Worm (Caenorhabditis elegans): ENCODE measurements around the gene F54C9.9.

Gene F54C9.9

ce11 chrII:8593840-8594625 lies 16.2 kb downstream of the F54C9.9 start, which contains the start of gene aptf-3:
Gene aptf-3 (plus strand): TSS chrII:8594190.
- TF ChIP-seq F33H1.4 (GFP tag; IDR thresholded peaks at IDR 0.05) = peak; percentile 69
- TF ChIP-seq Y53F4B.3 (GFP tag; IDR thresholded peaks at IDR 0.05) = no peak
- TF ChIP-seq lsl-1 (GFP tag; optimal IDR thresholded peaks at IDR 0.05) = peak; percentile 71

- no peak for TF ChIP-seq attf-5 (GFP tag; optimal IDR thresholded peaks at IDR 0.05)
- no peak for TF ChIP-seq Y67H2A.10 (GFP tag; conservative IDR thresholded peaks at IDR 0.05)
- TF ChIP-seq hmg-1.2 (GFP tag; IDR thresholded peaks at IDR 0.05) = no peak
Measured at ce11 chrII:8599214-8599613, 21.4 kb downstream of the F54C9.9 start, which contains the start of gene F28C6.5. Gene F28C6.5 (plus strand): TSS chrII:8599514.

ce11 chrII:8600165-8600564 lies 22.3 kb downstream of the F54C9.9 start, which contains the start of gene pigg-1:
Gene pigg-1 (minus strand): TSS chrII:8600265.
- TF ChIP-seq lag-1 (GFP tag; IDR thresholded peaks at IDR 0.05) = no peak
- TF ChIP-seq K12H6.12 (tag; optimal IDR thresholded peaks at IDR 0.05) = no peak
- no peak for TF ChIP-seq tbx-9 (tag; optimal IDR thresholded peaks at IDR 0.05; ENCODE audit: borderline replicate concordance)
- TF ChIP-seq die-1 (tag; optimal IDR thresholded peaks at IDR 0.05) = no peak
- no peak for TF ChIP-seq ceh-40 (GFP tag; IDR thresholded peaks at IDR 0.05)
- no peak for TF ChIP-seq F22D6.2 (tag; optimal IDR thresholded peaks at IDR 0.05)
- no peak for TF ChIP-seq bed-1 (GFP tag; IDR thresholded peaks at IDR 0.05)
- TF ChIP-seq nfya-1 (tag; optimal IDR thresholded peaks at IDR 0.05; ENCODE audit: borderline replicate concordance, insufficient read depth) = no peak

DNA sequence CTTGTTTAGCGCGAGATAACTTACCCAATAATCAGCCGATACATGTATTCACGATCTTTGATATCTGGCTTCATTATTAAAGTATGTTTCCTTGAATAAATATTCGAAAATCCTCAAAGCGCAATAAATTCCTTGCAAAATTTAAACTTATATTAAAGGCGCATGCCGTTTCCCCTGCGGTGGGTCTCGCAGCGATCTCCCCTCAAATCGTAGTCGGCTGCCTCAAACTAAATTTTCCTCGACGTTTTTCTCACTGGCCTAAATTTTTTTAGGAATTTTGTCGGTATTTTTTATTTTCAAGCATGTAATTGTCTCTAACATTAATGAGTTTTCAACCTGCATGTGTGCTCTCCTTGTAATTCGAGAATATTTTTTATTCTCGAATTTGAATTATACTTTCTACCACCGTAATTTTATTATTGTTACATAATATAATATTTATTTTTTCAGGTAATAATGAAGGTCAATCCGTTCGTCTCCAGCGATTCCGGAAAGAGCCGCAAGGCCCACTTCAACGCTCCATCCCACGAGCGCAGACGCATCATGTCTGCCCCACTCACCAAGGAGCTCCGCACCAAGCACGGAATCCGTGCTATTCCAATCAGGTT lies 24.6 kb downstream of the F54C9.9 start, which contains the start of the genes cpf-1 and rpl-26:
cpf-1 (minus strand) TSS at position 104 of the 608 bp plus-strand sequence.
rpl-26 (plus strand) TSS at position 449 of the 608 bp plus-strand sequence.
- TF ChIP-seq athp-1 (tag; optimal IDR thresholded peaks at IDR 0.05) = no peak
- no peak for TF ChIP-seq ceh-91 (GFP tag; IDR thresholded peaks at IDR 0.05)
- TF ChIP-seq nhr-179 (tag; optimal IDR thresholded peaks at IDR 0.05) = no peak
- TF ChIP-seq ztf-22 (GFP tag; optimal IDR thresholded peaks at IDR 0.05) = no peak
- no peak for TF ChIP-seq F37B4.10 (GFP tag; IDR thresholded peaks at IDR 0.05)
- TF ChIP-seq hrde-1 (tag; optimal IDR thresholded peaks at IDR 0.05; ENCODE audit: borderline replicate concordance) = no peak
- no peak for TF ChIP-seq ceh-79 (tag; optimal IDR thresholded peaks at IDR 0.05)
- TF ChIP-seq lin-40 (tag; optimal IDR thresholded peaks at IDR 0.05) = no peak
- TF ChIP-seq ceh-40 (GFP tag; IDR thresholded peaks at IDR 0.05) = no peak
- TF ChIP-seq ccch-3 (GFP tag; optimal IDR thresholded peaks at IDR 0.05) = no peak
- no peak for TF ChIP-seq sea-2 (GFP tag; IDR thresholded peaks at IDR 0.05)
- TF ChIP-seq nhr-80 (tag; optimal IDR thresholded peaks at IDR 0.05) = no peak
- TF ChIP-seq lir-1 (GFP tag; conservative IDR thresholded peaks at IDR 0.05) = no peak
- no peak for TF ChIP-seq lag-1 (GFP tag; IDR thresholded peaks at IDR 0.05)
- TF ChIP-seq xnd-1 (tag; optimal IDR thresholded peaks at IDR 0.05) = no peak
- TF ChIP-seq ets-4 (GFP tag; optimal IDR thresholded peaks at IDR 0.05) = no peak
- TF ChIP-seq repo-1 (tag; optimal IDR thresholded peaks at IDR 0.05) = no peak
- TF ChIP-seq D2030.7 (GFP tag; IDR thresholded peaks at IDR 0.05) = no peak
- TF ChIP-seq Y53F4B.3 (GFP tag; IDR thresholded peaks at IDR 0.05) = no peak
- TF ChIP-seq ztf-18 (tag; optimal IDR thresholded peaks at IDR 0.05) = no peak
- TF ChIP-seq madf-3 (GFP tag; IDR thresholded peaks at IDR 0.05) = no peak
- TF ChIP-seq dox-1 (GFP tag; IDR thresholded peaks at IDR 0.05) = no peak
- peak; percentile 18 for TF ChIP-seq attf-5 (GFP tag; optimal IDR thresholded peaks at IDR 0.05)
- peak; percentile 28; the same call in 1 of the 2 replicates for TF ChIP-seq hmg-1.2 (GFP tag; IDR thresholded peaks at IDR 0.05)
- no peak for TF ChIP-seq F49E8.2 (tag; optimal IDR thresholded peaks at IDR 0.05; ENCODE audit: insufficient read depth)
- no peak for TF ChIP-seq ztf-28 (GFP tag; IDR thresholded peaks at IDR 0.05)
- peak; percentile 88 for TF ChIP-seq F33H1.4 (GFP tag; IDR thresholded peaks at IDR 0.05)
- no peak for TF ChIP-seq bed-2 (GFP tag; IDR thresholded peaks at IDR 0.05)
- peak; percentile 60 for TF ChIP-seq lin-54 (GFP tag; optimal IDR thresholded peaks at IDR 0.05)
- TF ChIP-seq T26A5.8 (tag; optimal IDR thresholded peaks at IDR 0.05) = no peak
- TF ChIP-seq snpc-1.1 (tag; optimal IDR thresholded peaks at IDR 0.05; ENCODE audit: insufficient read depth) = peak; percentile 54
- TF ChIP-seq egl-18 (GFP tag; IDR thresholded peaks at IDR 0.05) = no peak
- no peak for TF ChIP-seq ekl-4 (GFP tag; IDR thresholded peaks at IDR 0.05)
